Fruit fly (Drosophila melanogaster) whole organism, prepupa: ENCODE data around the gene Uba5.

Experiments
- Blimp-1 ChIP-seq: fragments of 200-800 bp; sonication (Bioruptor generic); optimal IDR thresholded peaks from 3 replicates; lab custom pipeline; 2017; ENCODE audit warnings: missing biosample characterization, missing genetic modification characterization, mild to moderate bottlenecking, moderate library complexity, missing genetic modification reagents
- CG10631 ChIP-seq: fragments of 200-800 bp; sonication (Bioruptor generic); optimal IDR thresholded peaks from 2 replicates; lab custom pipeline; 2016; ENCODE audit warnings: missing biosample characterization, missing genetic modification characterization
- CG11294 ChIP-seq: fragments of 200-800 bp; sonication (Bioruptor generic); IDR thresholded peaks from 2 replicates; pipeline ENCODE4 v1.3.6; 2022; ENCODE audit warnings: missing biosample characterization, missing genetic modification characterization
- CG11762 ChIP-seq: fragments of 200-800 bp; sonication (Bioruptor generic); optimal IDR thresholded peaks from 3 replicates; lab custom pipeline; 2016; ENCODE audit warnings: missing biosample characterization, missing genetic modification characterization; ENCODE audit not compliant: insufficient read depth
- CG11902 ChIP-seq: fragments of 200-800 bp; sonication (Bioruptor generic); optimal IDR thresholded peaks from 3 replicates; lab custom pipeline; 2016; ENCODE audit warnings: missing biosample characterization, missing genetic modification characterization
- CG15336 ChIP-seq: fragments of 200-800 bp; sonication (Bioruptor generic); IDR thresholded peaks from 2 replicates; pipeline ENCODE4 v1.3.6; 2022; ENCODE audit warnings: missing biosample characterization, missing genetic modification characterization
- CG3032 ChIP-seq: fragments of 200-800 bp; optimal IDR thresholded peaks from 2 replicates; lab custom pipeline; 2019; ENCODE audit warnings: missing biosample characterization, mild to moderate bottlenecking, missing genetic modification characterization, moderate library complexity
- CG31627 ChIP-seq: fragments of 200-800 bp; sonication (Bioruptor generic); optimal IDR thresholded peaks from 3 replicates; lab custom pipeline; 2016; ENCODE audit warnings: missing biosample characterization, missing genetic modification characterization
- CG32006 ChIP-seq: fragments of 200-800 bp; sonication (Bioruptor generic); optimal IDR thresholded peaks from 3 replicates; lab custom pipeline; 2017; ENCODE audit warnings: missing biosample characterization, mild to moderate bottlenecking, missing genetic modification characterization
- CG6163 ChIP-seq: fragments of 200-800 bp; sonication (Bioruptor generic); IDR thresholded peaks from 3 replicates; pipeline ENCODE4 v1.3.6; 2022; ENCODE audit warnings: missing biosample characterization, missing genetic modification characterization
- CG6276 ChIP-seq: fragments of 200-800 bp; sonication (Bioruptor generic); optimal IDR thresholded peaks from 2 replicates; lab custom pipeline; 2017; ENCODE audit warnings: missing biosample characterization, mild to moderate bottlenecking, missing genetic modification characterization
- CG6792 ChIP-seq: fragments of 200-800 bp; sonication (Bioruptor generic); optimal IDR thresholded peaks from 3 replicates; lab custom pipeline; 2016; ENCODE audit warnings: missing biosample characterization, missing genetic modification characterization
- CG6808 ChIP-seq: fragments of 200-800 bp; sonication (Bioruptor generic); optimal IDR thresholded peaks from 3 replicates; lab custom pipeline; 2017; ENCODE audit warnings: missing biosample characterization, missing genetic modification characterization, mild to moderate bottlenecking, moderate library complexity, missing genetic modification reagents
- CG6854 ChIP-seq: fragments of 200-800 bp; sonication (Bioruptor generic); optimal IDR thresholded peaks from 2 replicates; lab custom pipeline; 2017; ENCODE audit warnings: missing biosample characterization, mild to moderate bottlenecking, missing genetic modification characterization
- CG7368 ChIP-seq: fragments of 200-800 bp; sonication (Bioruptor generic); optimal IDR thresholded peaks from 3 replicates; lab custom pipeline; 2016; ENCODE audit warnings: missing biosample characterization, missing genetic modification characterization
- CG8119 ChIP-seq: fragments of 200-800 bp; sonication (Bioruptor generic); IDR thresholded peaks from 3 replicates; pipeline ENCODE4 v1.3.6; 2022; ENCODE audit warnings: missing biosample characterization, missing genetic modification characterization
- CG8319 ChIP-seq: fragments of 200-800 bp; sonication (Bioruptor generic); optimal IDR thresholded peaks from 3 replicates; lab custom pipeline; 2016; ENCODE audit warnings: missing biosample characterization, missing genetic modification characterization
- CG9139 ChIP-seq: fragments of 200-800 bp; sonication (Bioruptor generic); optimal IDR thresholded peaks from 3 replicates; lab custom pipeline; 2017; ENCODE audit warnings: missing biosample characterization, mild to moderate bottlenecking, missing genetic modification characterization
- Eip78C ChIP-seq: fragments of 200-800 bp; sonication (Bioruptor generic); peaks from one replicate; lab custom pipeline; 2016; ENCODE audit warnings: missing biosample characterization, missing genetic modification characterization
- Eip93F ChIP-seq: fragments of 200-800 bp; sonication (Bioruptor generic); optimal IDR thresholded peaks from 2 replicates; lab custom pipeline; 2016; ENCODE audit warnings: missing biosample characterization, mild to moderate bottlenecking, missing genetic modification characterization
- Ets96B ChIP-seq: fragments of 200-800 bp; optimal IDR thresholded peaks from 2 replicates; lab custom pipeline; 2019; ENCODE audit warnings: missing biosample characterization, mild to moderate bottlenecking, missing genetic modification characterization, moderate library complexity
- Gug ChIP-seq: fragments of 200-800 bp; sonication (Bioruptor generic); IDR thresholded peaks from 2 replicates; pipeline ENCODE4 v1.3.6; 2022; ENCODE audit warnings: missing biosample characterization, missing genetic modification characterization
- Hr38 ChIP-seq: sonication (Bioruptor generic); optimal IDR thresholded peaks from 2 replicates; lab custom pipeline; 2016; ENCODE audit warnings: missing biosample characterization, missing genetic modification characterization
- Hr4 ChIP-seq: fragments of 200-800 bp; sonication (Bioruptor generic); optimal IDR thresholded peaks from 3 replicates; lab custom pipeline; 2016; ENCODE audit warnings: missing biosample characterization, missing genetic modification characterization
- Lpt ChIP-seq: fragments of 200-800 bp; sonication (Bioruptor generic); optimal IDR thresholded peaks from 3 replicates; lab custom pipeline; 2016; ENCODE audit warnings: missing biosample characterization, missing genetic modification characterization
- Met ChIP-seq: fragments of 200-800 bp; sonication (Bioruptor generic); optimal IDR thresholded peaks from 3 replicates; lab custom pipeline; 2016; ENCODE audit warnings: missing biosample characterization, missing genetic modification characterization
- OdsH ChIP-seq: fragments of 200-800 bp; sonication (Bioruptor generic); optimal IDR thresholded peaks from 3 replicates; lab custom pipeline; 2016; ENCODE audit warnings: missing biosample characterization, missing genetic modification characterization
- Sox102F ChIP-seq: fragments of 200-800 bp; sonication (Bioruptor generic); optimal IDR thresholded peaks from 2 replicates; lab custom pipeline; 2016; ENCODE audit warnings: missing biosample characterization, mild to moderate bottlenecking, missing genetic modification characterization
- Sox14 ChIP-seq: fragments of 200-800 bp; sonication (Bioruptor generic); optimal IDR thresholded peaks from 3 replicates; lab custom pipeline; 2016; ENCODE audit warnings: missing biosample characterization, missing genetic modification characterization
- achi ChIP-seq: fragments of 200-800 bp; sonication (Bioruptor generic); optimal IDR thresholded peaks from 3 replicates; lab custom pipeline; 2016; ENCODE audit warnings: missing biosample characterization, missing genetic modification characterization
- acj6 ChIP-seq: fragments of 200-800 bp; sonication (Bioruptor generic); optimal IDR thresholded peaks from 3 replicates; lab custom pipeline; 2016; ENCODE audit warnings: missing biosample characterization, missing genetic modification characterization
- dac ChIP-seq: fragments of 200-800 bp; sonication (Bioruptor generic); optimal IDR thresholded peaks from 2 replicates; lab custom pipeline; 2017; ENCODE audit warnings: missing biosample characterization, mild to moderate bottlenecking, missing genetic modification characterization
- dsx ChIP-seq: fragments of 200-800 bp; optimal IDR thresholded peaks from 3 replicates; lab custom pipeline; 2019; ENCODE audit warnings: missing biosample characterization, mild to moderate bottlenecking, missing genetic modification characterization, moderate library complexity; ENCODE audit not compliant: poor library complexity, severe bottlenecking
- eg ChIP-seq: fragments of 200-800 bp; sonication (Bioruptor generic); IDR thresholded peaks from 3 replicates; pipeline ENCODE4 v1.3.6; 2022; ENCODE audit warnings: missing biosample characterization, missing genetic modification characterization
- esn ChIP-seq: fragments of 200-800 bp; sonication (Bioruptor generic); optimal IDR thresholded peaks from 2 replicates; lab custom pipeline; 2016; ENCODE audit warnings: missing biosample characterization, mild to moderate bottlenecking, missing genetic modification characterization, moderate library complexity
- fd59A ChIP-seq: fragments of 200-800 bp; sonication (Bioruptor generic); optimal IDR thresholded peaks from 2 replicates; lab custom pipeline; 2017; ENCODE audit warnings: missing biosample characterization, mild to moderate bottlenecking, missing genetic modification characterization, missing genetic modification reagents
- fkh ChIP-seq: fragments of 200-800 bp; sonication (Bioruptor generic); optimal IDR thresholded peaks from 3 replicates; lab custom pipeline; 2017; ENCODE audit warnings: missing biosample characterization, mild to moderate bottlenecking, missing genetic modification characterization, moderate library complexity
- lz ChIP-seq: fragments of 200-800 bp; sonication (Bioruptor generic); optimal IDR thresholded peaks from 3 replicates; lab custom pipeline; 2016; ENCODE audit warnings: missing biosample characterization, missing genetic modification characterization
- net ChIP-seq: fragments of 200-800 bp; sonication (Bioruptor generic); optimal IDR thresholded peaks from 3 replicates; lab custom pipeline; 2016; ENCODE audit warnings: missing biosample characterization, missing genetic modification characterization
- spab ChIP-seq: fragments of 200-800 bp; sonication (Bioruptor generic); optimal IDR thresholded peaks from 2 replicates; lab custom pipeline; 2017; ENCODE audit warnings: missing biosample characterization, mild to moderate bottlenecking, missing genetic modification characterization, missing genetic modification reagents
- ss ChIP-seq, 2 experiments: fragments of 200-800 bp; sonication (Bioruptor generic); optimal IDR thresholded peaks; 2 replicates in 1 of 2; 3 replicates in 1 of 2; lab custom pipeline; 2017 to 2018; ENCODE audit warnings: mild to moderate bottlenecking in 2 of 2, missing biosample characterization in 2 of 2, missing genetic modification characterization in 2 of 2, moderate library complexity in 1 of 2
- svp ChIP-seq: fragments of 200-800 bp; sonication (Bioruptor generic); peaks from one replicate; lab custom pipeline; 2016; ENCODE audit warnings: missing biosample characterization, missing genetic modification characterization
- topi ChIP-seq: fragments of 200-800 bp; sonication (Bioruptor generic); optimal IDR thresholded peaks from 3 replicates; lab custom pipeline; 2016; ENCODE audit warnings: missing biosample characterization, missing genetic modification characterization
- vri ChIP-seq: fragments of 200-800 bp; sonication (Bioruptor generic); optimal IDR thresholded peaks from 3 replicates; lab custom pipeline; 2016; ENCODE audit warnings: missing biosample characterization, mild to moderate bottlenecking, missing genetic modification characterization

Gene Uba5

dm6 chrX:11466757-11467156 is 16.6 kb upstream of the Uba5 start:
- TF ChIP-seq CG15336 (GFP tag; lab: Robert Waterston, UW) = 0 out of 2 replicates have a peak, but pooled peaks have one; percentile 30
- no peak for TF ChIP-seq CG11762

- no peak for TF ChIP-seq dsx (GFP tag; lab: Kevin White, UChicago)
- TF ChIP-seq CG11762 = no peak
- no peak for TF ChIP-seq esn (GFP tag; lab: Kevin White, UChicago)
- no peak for TF ChIP-seq Hr4
- TF ChIP-seq lz (GFP tag; lab: Kevin White, UChicago) = no peak
- no peak for TF ChIP-seq CG31627 (GFP tag; lab: Kevin White, UChicago)
- TF ChIP-seq CG6854 (GFP tag; lab: Kevin White, UChicago) = no peak
Measured at dm6 chrX:11468304-11468703, 15.0 kb upstream of the Uba5 start.

- TF ChIP-seq Sox102F (GFP tag; lab: Kevin White, UChicago) = no peak
- TF ChIP-seq svp (GFP tag; lab: Kevin White, UChicago) = no peak
- no peak for TF ChIP-seq eg (GFP tag; lab: Robert Waterston, UW)
- TF ChIP-seq Eip78C (GFP tag; lab: Kevin White, UChicago) = peak; percentile 24
- no peak for TF ChIP-seq CG15336 (GFP tag; lab: Robert Waterston, UW)
- no peak for TF ChIP-seq CG8319 (GFP tag; lab: Kevin White, UChicago)
- peak; percentile 5 for TF ChIP-seq Hr4
- TF ChIP-seq CG7368 (GFP tag; lab: Kevin White, UChicago) = no peak
- no peak for TF ChIP-seq CG32006 (GFP tag; lab: Kevin White, UChicago)
- TF ChIP-seq CG6792 (GFP tag; lab: Kevin White, UChicago) = no peak
Measured at dm6 chrX:11476758-11477157, 6.6 kb upstream of the Uba5 start, which contains the start of gene Cyp4g15. Gene Cyp4g15 (plus strand): TSS chrX:11477058.

dm6 chrX:11485075-11485474 is 1.8 kb downstream of the Uba5 start, which contains the start of gene Spase25:
Gene Spase25 (plus strand): TSS chrX:11485250.
- TF ChIP-seq CG31627 (GFP tag; lab: Kevin White, UChicago) = no peak
- TF ChIP-seq topi = no peak
- peak; percentile 49; the same call in 2 of the 3 replicates for TF ChIP-seq CG8119 (GFP tag; lab: Robert Waterston, UW)
- no peak for TF ChIP-seq dac (GFP tag; lab: Kevin White, UChicago)
- TF ChIP-seq vri (GFP tag; lab: Kevin White, UChicago) = no peak
- TF ChIP-seq CG6276 (GFP tag; lab: Kevin White, UChicago) = no peak
- no peak for TF ChIP-seq fd59A (GFP tag; lab: Kevin White, UChicago)
- TF ChIP-seq Ets96B (tag; lab: Kevin White, UChicago) = peak; percentile 47
- TF ChIP-seq achi (GFP tag; lab: Kevin White, UChicago) = no peak
- TF ChIP-seq Met = no peak
- TF ChIP-seq CG6163 (GFP tag; lab: Robert Waterston, UW) = peak; percentile 28; the same call in 1 of the 3 replicates
- TF ChIP-seq CG9139 (GFP tag; lab: Kevin White, UChicago) = peak; percentile 3
- TF ChIP-seq Lpt (GFP tag; lab: Kevin White, UChicago) = peak; percentile 28
- TF ChIP-seq Hr4 = no peak
- no peak for TF ChIP-seq Sox14 (GFP tag; lab: Kevin White, UChicago)
- peak; percentile 9 for TF ChIP-seq CG3032 (tag; lab: Kevin White, UChicago)
- TF ChIP-seq OdsH = no peak
- peak in 1 of 2 experiments; percentile 12 for TF ChIP-seq ss (GFP tag; optimal IDR thresholded peaks at IDR 0.05; lab: Kevin White, UChicago)
- no peak for TF ChIP-seq svp (GFP tag; lab: Kevin White, UChicago)
- no peak for TF ChIP-seq Blimp-1
- no peak for TF ChIP-seq lz (GFP tag; lab: Kevin White, UChicago)
- no peak for TF ChIP-seq CG11294 (GFP tag; lab: Robert Waterston, UW)
- TF ChIP-seq CG6808 (GFP tag; lab: Kevin White, UChicago) = peak; percentile 19
- TF ChIP-seq spab (GFP tag; lab: Kevin White, UChicago) = no peak
- no peak for TF ChIP-seq net (GFP tag; lab: Kevin White, UChicago)
- TF ChIP-seq Gug (GFP tag; lab: Robert Waterston, UW) = no peak
- TF ChIP-seq fkh = no peak
- TF ChIP-seq CG15336 (GFP tag; lab: Robert Waterston, UW) = 0 out of 2 replicates have a peak, but pooled peaks have one; percentile 28
- TF ChIP-seq CG11902 (GFP tag; lab: Kevin White, UChicago) = no peak
- no peak for TF ChIP-seq CG32006 (GFP tag; lab: Kevin White, UChicago)
- TF ChIP-seq Eip93F (GFP tag; lab: Kevin White, UChicago) = no peak
- TF ChIP-seq CG8319 (GFP tag; lab: Kevin White, UChicago) = no peak
- no peak for TF ChIP-seq esn (GFP tag; lab: Kevin White, UChicago)
- TF ChIP-seq CG10631 (GFP tag; lab: Kevin White, UChicago) = no peak
- TF ChIP-seq acj6 = no peak
- peak; percentile 17 for TF ChIP-seq Eip78C (GFP tag; lab: Kevin White, UChicago)
- no peak for TF ChIP-seq CG6792 (GFP tag; lab: Kevin White, UChicago)
- TF ChIP-seq Hr38 (GFP tag; lab: Kevin White, UChicago) = no peak
- TF ChIP-seq dsx (GFP tag; lab: Kevin White, UChicago) = peak; percentile 37
